Worm (Caenorhabditis elegans) whole organism, L3 larva: ENCODE results near the gene str-172.

ENCODE experiments used
- R02D3.7 ChIP-seq: fragments of 150-350 bp; optimal IDR thresholded peaks from 2 replicates; lab custom pipeline; 2014; ENCODE audit warnings: missing biosample characterization, missing genetic modification characterization
- aly-2 ChIP-seq: fragments of 150-350 bp; optimal IDR thresholded peaks from 2 replicates; lab custom pipeline; 2014; ENCODE audit warnings: missing biosample characterization, missing genetic modification characterization
- ceh-16 ChIP-seq: sonication (generic microtip); optimal IDR thresholded peaks from 2 replicates; lab custom pipeline; 2017; ENCODE audit warnings: missing biosample characterization, missing genetic modification characterization
- lin-39 ChIP-seq: fragments of 150-350 bp; optimal IDR thresholded peaks from 2 replicates; lab custom pipeline; 2018; ENCODE audit warnings: missing biosample characterization, missing genetic modification reagents, missing genetic modification characterization
- pqm-1 ChIP-seq: fragments of 150-350 bp; optimal IDR thresholded peaks from 2 replicates; lab custom pipeline; 2017; ENCODE audit warnings: missing biosample characterization, missing genetic modification characterization, inconsistent platforms
- snpc-4 ChIP-seq: fragments of 150-350 bp; optimal IDR thresholded peaks from 2 replicates; lab custom pipeline; 2014; ENCODE audit warnings: missing biosample characterization, missing genetic modification characterization

DNA sequence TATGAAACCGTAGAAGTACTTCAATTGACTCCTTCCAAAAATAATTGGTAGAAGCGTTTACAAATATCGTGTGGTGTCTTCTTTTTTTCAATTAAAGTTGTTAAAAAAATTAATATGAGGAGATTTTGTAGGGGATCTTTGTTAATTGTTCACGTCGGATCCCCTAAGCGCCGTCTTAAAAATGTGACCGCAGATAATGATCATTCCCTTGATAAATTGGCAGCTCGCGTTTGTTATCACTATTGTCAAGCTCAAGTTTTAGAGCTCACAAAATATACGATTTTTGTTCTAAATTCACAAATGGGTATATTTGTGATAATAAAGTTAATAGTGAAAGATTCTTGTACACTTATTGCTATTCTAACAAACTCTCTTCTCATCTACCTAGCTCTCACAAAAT is 41.5 kb upstream of the str-172 start, which contains the start of gene str-159:
- TF ChIP-seq pqm-1, result no peak
- TF ChIP-seq lin-39 (tag; lab: Kevin White, UChicago), result no peak
- no peak for TF ChIP-seq R02D3.7 (tag; lab: Kevin White, UChicago)
- no peak for TF ChIP-seq snpc-4
- TF ChIP-seq aly-2 (tag; lab: Kevin White, UChicago), result no peak
- no peak for TF ChIP-seq ceh-16 (tag; lab: Kevin White, UChicago)
